Worm (Caenorhabditis elegans): ENCODE results near the gene ttr-54.
A peak's percentile ranks its signal among the peaks of the same experiment; 100 is the strongest.

The ttr-54 gene

ce11 chrIV:10128446-10128845, 27.1 kb upstream of the ttr-54 start:
- TF ChIP-seq tbx-2 (tag; optimal IDR thresholded peaks at IDR 0.05) = no peak

DNA sequence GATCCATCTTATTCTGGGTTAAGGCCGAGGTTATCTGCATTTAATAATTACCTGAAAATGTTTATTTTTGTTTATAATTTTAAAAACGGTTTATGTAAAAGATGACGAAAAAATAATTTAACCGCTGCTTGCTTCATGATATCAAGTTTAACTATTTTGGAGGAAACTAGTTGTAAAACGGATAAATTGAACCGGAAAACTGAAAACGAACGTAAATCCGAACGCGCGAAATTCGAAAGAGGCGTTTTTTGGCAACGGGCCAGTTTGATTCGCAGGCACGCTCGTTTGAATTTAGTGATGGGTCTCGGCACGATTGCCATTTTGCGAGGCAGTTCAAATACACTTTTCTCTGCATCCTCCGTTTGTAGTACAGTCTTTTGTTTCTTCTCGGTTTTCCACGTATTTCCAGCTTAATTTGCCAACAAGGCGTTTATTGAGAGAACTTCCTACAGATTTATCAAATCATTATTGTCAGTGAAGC, 26.6 kb upstream of the ttr-54 start, which contains the start of the genes gtbp-1 and K08F4.3:
TSS of gene gtbp-1 (minus strand) at position 51 of the 481 bp plus-strand sequence.
TSS of gene K08F4.3 (plus strand) at position 352 of the 481 bp plus-strand sequence.
- TF ChIP-seq ceh-2 (tag; optimal IDR thresholded peaks at IDR 0.05) (no peak), ceh-24 (tag; optimal IDR thresholded peaks at IDR 0.05) (no peak), ama-1 (optimal IDR thresholded peaks at IDR 0.05) (no peak), ref-2 (tag; optimal IDR thresholded peaks at IDR 0.05) (peak; percentile 39), hlh-30 (tag; optimal IDR thresholded peaks at IDR 0.05; ENCODE audit: insufficient read depth) (no peak), dmd-4 (tag; optimal IDR thresholded peaks at IDR 0.05; ENCODE audit: borderline replicate concordance) (no peak), elt-4 (tag; optimal IDR thresholded peaks at IDR 0.05) (no peak), zip-5 (tag; optimal IDR thresholded peaks at IDR 0.05) (no peak), pros-1 (tag; optimal IDR thresholded peaks at IDR 0.05) (no peak), elt-2 (tag; optimal IDR thresholded peaks at IDR 0.05) (peak; percentile 17), hlh-15 (tag; optimal IDR thresholded peaks at IDR 0.05) (no peak), fkh-10 (GFP tag; optimal IDR thresholded peaks at IDR 0.05) (no peak), ets-4 (tag; optimal IDR thresholded peaks at IDR 0.05) (no peak), mec-3 (tag; optimal IDR thresholded peaks at IDR 0.05; ENCODE audit: borderline replicate concordance) (no peak), T23F11.4 (GFP tag; optimal IDR thresholded peaks at IDR 0.05) (no peak), tbx-2 (tag; optimal IDR thresholded peaks at IDR 0.05) (peak; percentile 15), nhr-11 (tag; optimal IDR thresholded peaks at IDR 0.05) (no peak), ahr-1 (tag; optimal IDR thresholded peaks at IDR 0.05) (no peak), unc-55 (GFP tag; optimal IDR thresholded peaks at IDR 0.05) (no peak), pag-3 (tag; optimal IDR thresholded peaks at IDR 0.05; ENCODE audit: borderline replicate concordance) (no peak), ceh-31 (tag; optimal IDR thresholded peaks at IDR 0.05) (peak; percentile 63), ceh-45 (GFP tag; IDR thresholded peaks at IDR 0.05) (no peak), nfya-1 (tag; optimal IDR thresholded peaks at IDR 0.05) (peak; percentile 57), pax-1 (tag; optimal IDR thresholded peaks at IDR 0.05) (no peak), ceh-22 (tag; optimal IDR thresholded peaks at IDR 0.05) (no peak), unc-86 (tag; optimal IDR thresholded peaks at IDR 0.05) (no peak), fax-1 (tag; optimal IDR thresholded peaks at IDR 0.05) (no peak), npax-4 (tag; optimal IDR thresholded peaks at IDR 0.05) (no peak), dve-1 (tag; optimal IDR thresholded peaks at IDR 0.05) (peak; percentile 35)

ce11 chrIV:10129957-10130356, 25.6 kb upstream of the ttr-54 start, which contains the start of gene glt-3:
Gene glt-3, plus strand, starts transcription at chrIV:10130257.
- TF ChIP-seq elt-2 (tag; optimal IDR thresholded peaks at IDR 0.05) (no peak), C08G9.2 (tag; optimal IDR thresholded peaks at IDR 0.05) (no peak), pqm-1 (tag; optimal IDR thresholded peaks at IDR 0.05) (no peak), ref-2 (tag; optimal IDR thresholded peaks at IDR 0.05) (no peak), madf-2 (tag; optimal IDR thresholded peaks at IDR 0.05) (no peak), ceh-45 (GFP tag; IDR thresholded peaks at IDR 0.05) (no peak), ceh-31 (tag; optimal IDR thresholded peaks at IDR 0.05) (no peak), C38D4.7 (GFP tag; optimal IDR thresholded peaks at IDR 0.05) (no peak), unc-55 (GFP tag; optimal IDR thresholded peaks at IDR 0.05) (no peak), fkh-10 (GFP tag; optimal IDR thresholded peaks at IDR 0.05) (no peak), F13H6.1 (tag; optimal IDR thresholded peaks at IDR 0.05) (no peak), fax-1 (tag; optimal IDR thresholded peaks at IDR 0.05) (no peak), odd-2 (tag; optimal IDR thresholded peaks at IDR 0.05) (no peak), sdc-2 (tag; optimal IDR thresholded peaks at IDR 0.05) (no peak), unc-86 (tag; optimal IDR thresholded peaks at IDR 0.05) (no peak), mec-3 (tag; optimal IDR thresholded peaks at IDR 0.05; ENCODE audit: borderline replicate concordance) (no peak), hlh-6 (tag; optimal IDR thresholded peaks at IDR 0.05) (no peak), ceh-48 (tag; optimal IDR thresholded peaks at IDR 0.05) (no peak), unc-42 (tag; optimal IDR thresholded peaks at IDR 0.05) (no peak), pat-9 (tag; optimal IDR thresholded peaks at IDR 0.05) (no peak)
